Fruit fly (Drosophila melanogaster) whole organism, embryonic: ENCODE data around the gene FoxL1.

Source experiments
- Ada2b ChIP-seq: fragments of 200-800 bp; sonication (Bioruptor generic); IDR thresholded peaks from 2 replicates; pipeline ENCODE4 v1.3.6; 2022; ENCODE audit warnings: missing biosample characterization, missing genetic modification characterization
- Awh ChIP-seq: fragments of 200-800 bp; sonication (Bioruptor generic); IDR thresholded peaks from 2 replicates; pipeline ENCODE4, ENCODE4 v1.3.6; 2022; ENCODE audit warnings: missing biosample characterization, missing genetic modification characterization
- C15 ChIP-seq: fragments of 200-800 bp; sonication (Bioruptor generic); IDR thresholded peaks from 3 replicates; pipeline ENCODE4 v1.3.6; 2022; ENCODE audit warnings: missing biosample characterization, missing genetic modification characterization
- CG13775 ChIP-seq: fragments of 200-800 bp; sonication (Bioruptor generic); optimal IDR thresholded peaks from 3 replicates; lab custom pipeline; 2017; ENCODE audit warnings: missing biosample characterization, mild to moderate bottlenecking, missing genetic modification characterization
- CG15696 ChIP-seq: fragments of 200-800 bp; sonication (Bioruptor generic); optimal IDR thresholded peaks from 2 replicates; lab custom pipeline; 2019; ENCODE audit warnings: missing biosample characterization, mild to moderate bottlenecking, missing genetic modification characterization, moderate library complexity
- CG17328 ChIP-seq: fragments of 200-800 bp; sonication (Bioruptor generic); IDR thresholded peaks from 2 replicates; pipeline ENCODE4 v1.3.6; 2022; ENCODE audit warnings: missing biosample characterization, missing genetic modification characterization
- CG17385 ChIP-seq: fragments of 200-800 bp; sonication (Bioruptor generic); optimal IDR thresholded peaks from 3 replicates; lab custom pipeline; 2018; ENCODE audit warnings: missing biosample characterization, mild to moderate bottlenecking, missing genetic modification characterization
- CG18599 ChIP-seq: fragments of 200-800 bp; sonication (Bioruptor generic); optimal IDR thresholded peaks from 3 replicates; lab custom pipeline; 2017; ENCODE audit warnings: missing biosample characterization, missing genetic modification characterization, mild to moderate bottlenecking, moderate library complexity, missing genetic modification reagents
- CG30020 ChIP-seq: fragments of 200-800 bp; optimal IDR thresholded peaks from 2 replicates; lab custom pipeline; 2019; ENCODE audit warnings: missing biosample characterization, mild to moderate bottlenecking, missing genetic modification characterization, moderate library complexity
- CG30431 ChIP-seq: fragments of 200-800 bp; sonication (Bioruptor generic); optimal IDR thresholded peaks from 2 replicates; lab custom pipeline; 2017; ENCODE audit warnings: missing biosample characterization, missing genetic modification characterization
- CG4404 ChIP-seq: fragments of 200-800 bp; sonication (Bioruptor generic); IDR thresholded peaks from 2 replicates; pipeline ENCODE4 v1.3.6; 2022; ENCODE audit warnings: missing biosample characterization, missing genetic modification characterization
- CG4854 ChIP-seq: fragments of 200-800 bp; sonication (Bioruptor generic); optimal IDR thresholded peaks from 2 replicates; lab custom pipeline; 2016; ENCODE audit warnings: missing biosample characterization, missing genetic modification characterization, inconsistent platforms
- CG7556 ChIP-seq: fragments of 200-800 bp; sonication (Bioruptor generic); optimal IDR thresholded peaks from 2 replicates; lab custom pipeline; 2017; ENCODE audit warnings: missing biosample characterization, mild to moderate bottlenecking, missing genetic modification characterization
- CG9727 ChIP-seq: fragments of 200-800 bp; sonication (Bioruptor generic); optimal IDR thresholded peaks from 3 replicates; lab custom pipeline; 2017; ENCODE audit warnings: missing biosample characterization, mild to moderate bottlenecking, missing genetic modification characterization
- Chrac-16 ChIP-seq: fragments of 200-800 bp; sonication (Bioruptor generic); optimal IDR thresholded peaks from 3 replicates; lab custom pipeline; 2016; ENCODE audit warnings: missing biosample characterization, missing genetic modification characterization
- Deaf1 ChIP-seq: fragments of 200-800 bp; optimal IDR thresholded peaks from 3 replicates; lab custom pipeline; 2019; ENCODE audit warnings: missing biosample characterization, mild to moderate bottlenecking, missing genetic modification characterization, moderate library complexity
- H2.0 ChIP-seq: fragments of 200-800 bp; sonication (Bioruptor generic); IDR thresholded peaks from 2 replicates; pipeline ENCODE4 v1.3.6; 2022; ENCODE audit warnings: missing biosample characterization, missing genetic modification characterization
- HHEX ChIP-seq: fragments of 200-800 bp; sonication (Bioruptor generic); optimal IDR thresholded peaks from 3 replicates; lab custom pipeline; 2017; ENCODE audit warnings: missing biosample characterization, mild to moderate bottlenecking, missing genetic modification characterization, missing genetic modification reagents
- HLH4C ChIP-seq: fragments of 200-800 bp; sonication (Bioruptor generic); IDR thresholded peaks from 3 replicates; pipeline ENCODE4 v1.3.6; 2022; ENCODE audit warnings: missing biosample characterization, missing genetic modification characterization; ENCODE audit not compliant: partially characterized antibody
- Hmr ChIP-seq: fragments of 200-800 bp; sonication (Bioruptor generic); optimal IDR thresholded peaks from 3 replicates; lab custom pipeline; 2017; ENCODE audit warnings: mild to moderate bottlenecking, missing biosample characterization, missing genetic modification reagents, missing genetic modification characterization
- Hmx ChIP-seq: fragments of 200-800 bp; sonication (Bioruptor generic); optimal IDR thresholded peaks from 2 replicates; lab custom pipeline; 2016; ENCODE audit warnings: missing biosample characterization, missing genetic modification characterization
- Hsf ChIP-seq: fragments of 200-800 bp; sonication (Bioruptor generic); optimal IDR thresholded peaks from 3 replicates; lab custom pipeline; 2016; ENCODE audit warnings: missing biosample characterization, missing genetic modification characterization
- Jarid2 ChIP-seq: fragments of 200-800 bp; sonication (Bioruptor generic); optimal IDR thresholded peaks from 3 replicates; lab custom pipeline; 2017; ENCODE audit warnings: mild to moderate bottlenecking, missing biosample characterization, missing genetic modification reagents, missing genetic modification characterization
- Med ChIP-seq: fragments of 200-800 bp; sonication (Bioruptor generic); peaks from one replicate; lab custom pipeline; 2016; ENCODE audit warnings: missing biosample characterization, missing genetic modification characterization, mild to moderate bottlenecking, inconsistent platforms, moderate library complexity
- NC2α ChIP-seq: fragments of 200-800 bp; sonication (Bioruptor generic); optimal IDR thresholded peaks from 2 replicates; lab custom pipeline; 2016; ENCODE audit warnings: missing biosample characterization, missing genetic modification characterization
- Rfx ChIP-seq: fragments of 200-800 bp; sonication (Bioruptor generic); IDR thresholded peaks from 2 replicates; pipeline ENCODE4 v1.3.6; 2022; ENCODE audit warnings: missing biosample characterization, missing genetic modification characterization
- Rx ChIP-seq: fragments of 200-800 bp; sonication (Bioruptor generic); IDR thresholded peaks from 2 replicates; pipeline ENCODE4 v1.3.6; 2022; ENCODE audit warnings: missing biosample characterization, missing genetic modification characterization
- Sry-β ChIP-seq: fragments of 200-800 bp; sonication (Bioruptor generic); optimal IDR thresholded peaks from 2 replicates; lab custom pipeline; 2018; ENCODE audit warnings: missing biosample characterization, mild to moderate bottlenecking, missing genetic modification characterization, moderate library complexity
- ab ChIP-seq: fragments of 200-800 bp; sonication (Bioruptor generic); optimal IDR thresholded peaks from 2 replicates; lab custom pipeline; 2016; ENCODE audit warnings: missing biosample characterization, missing genetic modification characterization
- amos ChIP-seq: fragments of 200-800 bp; sonication (Bioruptor generic); IDR thresholded peaks from 2 replicates; pipeline ENCODE4 v1.3.6; 2022; ENCODE audit warnings: missing biosample characterization, missing genetic modification characterization; ENCODE audit not compliant: partially characterized antibody
- bsh ChIP-seq, 2 experiments: fragments of 200-800 bp; sonication (Bioruptor generic); optimal IDR thresholded peaks; 2 replicates each; lab custom pipeline; 2017 to 2018; ENCODE audit warnings: mild to moderate bottlenecking in 2 of 2, missing biosample characterization in 2 of 2, missing genetic modification characterization in 2 of 2, moderate library complexity in 1 of 2
- chif ChIP-seq, 2 experiments: fragments of 200-800 bp; sonication (Bioruptor generic); optimal IDR thresholded peaks; 3 replicates each; lab custom pipeline; 2016; ENCODE audit warnings: missing biosample characterization in 2 of 2, missing genetic modification characterization in 2 of 2
- chm ChIP-seq: fragments of 200-800 bp; sonication (Bioruptor generic); IDR thresholded peaks from 2 replicates; pipeline ENCODE4 v1.3.6; 2022; ENCODE audit warnings: missing biosample characterization, missing genetic modification characterization
- ci ChIP-seq: fragments of 200-800 bp; sonication (Bioruptor generic); IDR thresholded peaks from 3 replicates; pipeline ENCODE4 v1.3.6; 2022; ENCODE audit warnings: missing biosample characterization, missing genetic modification characterization
- croc ChIP-seq: fragments of 200-800 bp; sonication (Bioruptor generic); conservative IDR thresholded peaks from 3 replicates; pipeline ENCODE4 v1.3.6; 2022; ENCODE audit warnings: missing biosample characterization, missing genetic modification characterization
- dmrt99B ChIP-seq: fragments of 200-800 bp; sonication (Bioruptor generic); optimal IDR thresholded peaks from 2 replicates; lab custom pipeline; 2018; ENCODE audit warnings: missing biosample characterization, mild to moderate bottlenecking, missing genetic modification characterization, moderate library complexity
- dysf ChIP-seq: fragments of 200-800 bp; sonication (Bioruptor generic); IDR thresholded peaks from 3 replicates; pipeline ENCODE4 v1.3.6; 2022; ENCODE audit warnings: missing biosample characterization, missing genetic modification characterization
- gce ChIP-seq: fragments of 200-800 bp; sonication (Bioruptor generic); IDR thresholded peaks from 3 replicates; pipeline ENCODE4 v1.3.6; 2022; ENCODE audit warnings: missing biosample characterization, missing genetic modification characterization
- gem ChIP-seq: fragments of 200-800 bp; sonication (Bioruptor generic); optimal IDR thresholded peaks from 2 replicates; lab custom pipeline; 2019; ENCODE audit warnings: missing biosample characterization, mild to moderate bottlenecking, missing genetic modification characterization, moderate library complexity
- hb ChIP-seq: fragments of 200-800 bp; sonication (Bioruptor generic); IDR thresholded peaks from 3 replicates; pipeline ENCODE4 v1.3.6; 2022; ENCODE audit warnings: missing biosample characterization, missing genetic modification characterization; ENCODE audit not compliant: partially characterized antibody
- jing ChIP-seq: fragments of 200-800 bp; sonication (Bioruptor generic); optimal IDR thresholded peaks from 2 replicates; lab custom pipeline; 2018; ENCODE audit warnings: missing biosample characterization, mild to moderate bottlenecking, missing genetic modification characterization
- ken ChIP-seq: fragments of 200-800 bp; sonication (Bioruptor generic); IDR thresholded peaks from 3 replicates; pipeline ENCODE4 v1.3.6; 2022; ENCODE audit warnings: missing biosample characterization, missing genetic modification characterization
- onecut ChIP-seq: fragments of 200-800 bp; sonication (Bioruptor generic); IDR thresholded peaks from 2 replicates; pipeline ENCODE4 v1.3.6; 2022; ENCODE audit warnings: missing biosample characterization, missing genetic modification characterization
- org-1 ChIP-seq: fragments of 200-800 bp; sonication (Bioruptor generic); optimal IDR thresholded peaks from 2 replicates; lab custom pipeline; 2017; ENCODE audit warnings: missing biosample characterization, missing genetic modification characterization
- prd ChIP-seq, 3 experiments: fragments of >200 bp in 2 of 3; fragments of 200-800 bp in 1 of 3; sonication (Bioruptor generic) in 1 of 3; optimal IDR thresholded peaks in 2 of 3; IDR thresholded peaks in 1 of 3; 2 replicates in 2 of 3; 3 replicates in 1 of 3; pipeline versions ENCODE4 v1.3.6 to Lab custom; 2017 to 2022; ENCODE audit warnings: missing biosample characterization in 1 of 3, missing genetic modification characterization in 1 of 3
- repo ChIP-seq: fragments of 200-800 bp; sonication (Bioruptor generic); optimal IDR thresholded peaks from 2 replicates; lab custom pipeline; 2016; ENCODE audit warnings: missing biosample characterization, missing genetic modification characterization
- shn ChIP-seq: fragments of 200-800 bp; sonication (Bioruptor generic); optimal IDR thresholded peaks from 3 replicates; lab custom pipeline; 2016; ENCODE audit warnings: missing biosample characterization, missing genetic modification characterization
- vvl ChIP-seq: fragments of 200-800 bp; sonication (Bioruptor generic); IDR thresholded peaks from 2 replicates; pipeline ENCODE4 v1.3.6; 2022; ENCODE audit warnings: missing biosample characterization, missing genetic modification characterization
- zfh1 ChIP-seq: fragments of 200-800 bp; sonication (Bioruptor generic); IDR thresholded peaks from 3 replicates; pipeline ENCODE4 v1.3.6; 2022; ENCODE audit warnings: missing biosample characterization, missing genetic modification characterization

Gene FoxL1

DNA sequence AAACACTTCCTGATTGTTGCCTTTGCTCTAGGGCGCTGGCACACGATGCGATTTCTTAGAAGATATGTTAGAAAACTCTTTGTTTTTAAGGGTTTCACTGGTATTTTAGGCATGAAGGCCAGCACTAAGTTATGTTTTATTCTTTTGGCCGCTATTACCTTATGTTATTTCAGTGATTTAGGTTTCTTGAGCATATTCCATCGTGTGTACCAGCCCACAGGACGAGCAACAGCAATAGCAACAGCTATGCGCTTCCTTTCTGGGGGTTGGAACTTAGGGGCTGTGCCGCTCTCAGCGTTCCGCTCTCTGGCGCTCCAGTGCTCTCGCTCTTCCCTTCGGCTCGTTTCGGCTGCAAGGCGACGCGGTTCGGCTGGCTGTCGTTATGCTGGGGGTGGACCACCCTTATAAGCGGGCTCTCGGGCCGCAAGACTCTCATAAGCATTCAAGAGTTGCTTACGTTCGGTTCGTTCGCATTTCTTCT, 35.2 kb upstream of the FoxL1 start, which contains the start of gene scrt (continued):
- TF ChIP-seq org-1 (GFP tag; lab: Kevin White, UChicago), result peak; percentile 18
- TF ChIP-seq Sry-β (GFP tag; lab: Kevin White, UChicago), result no peak
- 0 out of 2 replicates have a peak, but pooled peaks have one; percentile 17 for TF ChIP-seq H2.0 (GFP tag; lab: Robert Waterston, UW)
- TF ChIP-seq ab (GFP tag; lab: Kevin White, UChicago), result no peak
- TF ChIP-seq ken (GFP tag; lab: Robert Waterston, UW), result 0 out of 3 replicates have a peak, but pooled peaks have one; percentile 59
- TF ChIP-seq Deaf1 (tag; lab: Kevin White, UChicago), result peak; percentile 97
- peak; percentile 86 for TF ChIP-seq gem
- peak; percentile 82 for TF ChIP-seq CG30020
- TF ChIP-seq CG30431, result peak; percentile 5
- peak; percentile 32; the same call in 1 of the 2 replicates for TF ChIP-seq Rfx (GFP tag; lab: Robert Waterston, UW)
- peak; percentile 94 for TF ChIP-seq CG15696 (tag; lab: Kevin White, UChicago)
- TF ChIP-seq gce, result 0 out of 3 replicates have a peak, but pooled peaks have one; percentile 21
- TF ChIP-seq prd (optimal IDR thresholded peaks at IDR 0.05; lab: Kevin White, UChicago), result no peak
- TF ChIP-seq prd (GFP tag; IDR thresholded peaks at IDR 0.05; lab: Robert Waterston, UW), result peak; percentile 69; the same call in 2 of the 3 replicates
- TF ChIP-seq NC2α, result no peak
- peak; percentile 55; the same call in 1 of the 3 replicates for TF ChIP-seq ci (GFP tag; lab: Robert Waterston, UW)
- peak; percentile 16 for TF ChIP-seq CG17385
- TF ChIP-seq HLH4C, result peak; percentile 59
- TF ChIP-seq onecut, result peak; percentile 61
- peak; percentile 37; the same call in 1 of the 3 replicates for TF ChIP-seq croc (GFP tag; lab: Robert Waterston, UW)
- peak; percentile 66 for TF ChIP-seq Hmr
- TF ChIP-seq HHEX (GFP tag; lab: Kevin White, UChicago), result no peak
- TF ChIP-seq CG4854, result no peak
- peak; percentile 51 for TF ChIP-seq Ada2b (GFP tag; lab: Robert Waterston, UW)
- TF ChIP-seq C15 (GFP tag; lab: Robert Waterston, UW), result no peak
- TF ChIP-seq Rx (GFP tag; lab: Robert Waterston, UW), result peak; percentile 51
- peak; percentile 86 for TF ChIP-seq CG9727
- TF ChIP-seq CG7556, result peak; percentile 61
- TF ChIP-seq CG13775, result peak; percentile 86
- TF ChIP-seq Chrac-16, result no peak
- peak; percentile 57 for TF ChIP-seq CG18599 (GFP tag; lab: Kevin White, UChicago)
- peak; percentile 44 to 53 for TF ChIP-seq chif (GFP tag; optimal IDR thresholded peaks at IDR 0.05; lab: Kevin White, UChicago)
- TF ChIP-seq vvl (GFP tag; lab: Robert Waterston, UW), result 0 out of 2 replicates have a peak, but pooled peaks have one; percentile 39
- no peak for TF ChIP-seq repo
- 0 out of 3 replicates have a peak, but pooled peaks have one; percentile 39 for TF ChIP-seq hb (GFP tag; lab: Robert Waterston, UW)
- peak; percentile 51 for TF ChIP-seq Hsf
- TF ChIP-seq shn (GFP tag; lab: Kevin White, UChicago), result peak; percentile 41
- TF ChIP-seq CG4404 (GFP tag; lab: Robert Waterston, UW), result peak; percentile 77
- 0 out of 2 replicates have a peak, but pooled peaks have one; percentile 33 for TF ChIP-seq CG17328 (GFP tag; lab: Robert Waterston, UW)
- 0 out of 2 replicates have a peak, but pooled peaks have one; percentile 24 for TF ChIP-seq Awh (GFP tag; lab: Robert Waterston, UW)
- peak; percentile 62 for TF ChIP-seq Med
- TF ChIP-seq dysf (GFP tag; lab: Robert Waterston, UW), result peak; percentile 71
- no peak for TF ChIP-seq Hmx (GFP tag; lab: Kevin White, UChicago)
- TF ChIP-seq Jarid2 (GFP tag; lab: Kevin White, UChicago), result peak; percentile 44
- TF ChIP-seq jing (GFP tag; lab: Kevin White, UChicago), result peak; percentile 29
- peak; percentile 76 for TF ChIP-seq zfh1 (GFP tag; lab: Robert Waterston, UW)
- TF ChIP-seq chm (GFP tag; lab: Robert Waterston, UW), result no peak
- TF ChIP-seq amos (GFP tag; lab: Robert Waterston, UW), result peak; percentile 51
- TF ChIP-seq dmrt99B, result peak; percentile 43
- peak in 1 of 2 experiments; percentile 63 for TF ChIP-seq bsh (GFP tag; optimal IDR thresholded peaks at IDR 0.05; lab: Kevin White, UChicago)
